Fruit fly (Drosophila melanogaster): ENCODE results near the gene CG46304.

DNA sequence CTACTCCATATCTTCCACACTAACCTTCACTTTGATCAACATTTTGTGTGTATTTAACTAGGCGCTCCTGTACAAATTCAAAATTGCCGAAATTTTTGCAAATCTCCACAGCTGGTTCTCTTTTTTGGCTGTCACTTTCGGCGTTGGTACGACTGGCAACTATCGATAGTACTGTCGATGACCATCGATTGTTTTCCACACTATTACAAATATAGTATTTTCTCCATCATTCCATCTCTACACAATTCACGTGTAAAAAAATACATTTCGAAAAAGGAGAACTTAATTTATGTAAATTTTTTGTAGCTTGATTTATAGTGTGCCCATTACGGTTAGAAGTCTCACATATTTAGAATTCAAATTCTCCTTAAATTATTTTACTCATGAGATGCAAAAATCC lies 5.6 kb downstream of the CG46304 start, which contains the start of gene Nedd8:
- TF ChIP-seq Sox102F (GFP tag; optimal IDR thresholded peaks at IDR 0.05) (no peak), Eip93F (GFP tag; optimal IDR thresholded peaks at IDR 0.05) (no peak), spab (GFP tag; optimal IDR thresholded peaks at IDR 0.05) (no peak), CG6854 (GFP tag; optimal IDR thresholded peaks at IDR 0.05) (no peak), OdsH (GFP tag; optimal IDR thresholded peaks at IDR 0.05) (no peak), Hr38 (GFP tag; optimal IDR thresholded peaks at IDR 0.05) (no peak), CG10669 (GFP tag; optimal IDR thresholded peaks at IDR 0.05) (no peak), CG15336 (GFP tag; IDR thresholded peaks at IDR 0.05) (no peak), CG3919 (GFP tag; optimal IDR thresholded peaks at IDR 0.05) (no peak)
